Worm (Caenorhabditis elegans) whole organism, midembryonic: ENCODE measurements around the gene drp-1.

Source experiments
- T22C8.4 ChIP-seq: fragments of 200-800 bp; sonication (Bioruptor generic); IDR thresholded peaks from 2 replicates; pipeline ENCODE4 v1.3.6; 2022; ENCODE audit warnings: missing genetic modification characterization, missing compliant biosample characterization
- cog-1 ChIP-seq: sonication (generic microtip); optimal IDR thresholded peaks from 2 replicates; lab custom pipeline; 2016; ENCODE audit warnings: missing genetic modification characterization, missing compliant biosample characterization
- flt-1 ChIP-seq: fragments of 200-800 bp; sonication (Bioruptor generic); IDR thresholded peaks from 2 replicates; pipeline ENCODE4 v1.3.6; 2022; ENCODE audit warnings: missing genetic modification characterization, missing compliant biosample characterization
- klf-2 ChIP-seq: fragments of 200-800 bp; sonication (Bioruptor generic); conservative IDR thresholded peaks from 2 replicates; pipeline ENCODE4 v1.3.6; 2022; ENCODE audit warnings: missing genetic modification reagents, missing genetic modification characterization, missing compliant biosample characterization
- med-1 ChIP-seq: sonication (generic microtip); optimal IDR thresholded peaks from 2 replicates; lab custom pipeline; 2017; ENCODE audit warnings: missing genetic modification characterization, mild to moderate bottlenecking, missing compliant biosample characterization, antibody characterized with exemption, missing genetic modification reagents; ENCODE audit not compliant: insufficient read depth
- ref-1 ChIP-seq: fragments of 200-800 bp; sonication (Bioruptor generic); conservative IDR thresholded peaks from 2 replicates; pipeline ENCODE4 v1.3.6; 2022; ENCODE audit warnings: missing genetic modification reagents, missing genetic modification characterization, missing compliant biosample characterization
- tab-1 ChIP-seq: fragments of 200-800 bp; sonication (Bioruptor generic); IDR thresholded peaks from 2 replicates; pipeline ENCODE4 v1.3.6; 2022; ENCODE audit warnings: missing genetic modification characterization, missing compliant biosample characterization
- ztf-23 ChIP-seq: fragments of 200-800 bp; sonication (Bioruptor generic); IDR thresholded peaks from 2 replicates; pipeline ENCODE4 v1.3.6; 2022; ENCODE audit warnings: missing genetic modification reagents, missing genetic modification characterization, missing compliant biosample characterization
- ztf-29 ChIP-seq: fragments of 200-800 bp; sonication (Bioruptor generic); IDR thresholded peaks from 2 replicates; pipeline ENCODE4 v1.3.6; 2022; ENCODE audit warnings: missing genetic modification reagents, missing genetic modification characterization, missing compliant biosample characterization

Gene drp-1

DNA sequence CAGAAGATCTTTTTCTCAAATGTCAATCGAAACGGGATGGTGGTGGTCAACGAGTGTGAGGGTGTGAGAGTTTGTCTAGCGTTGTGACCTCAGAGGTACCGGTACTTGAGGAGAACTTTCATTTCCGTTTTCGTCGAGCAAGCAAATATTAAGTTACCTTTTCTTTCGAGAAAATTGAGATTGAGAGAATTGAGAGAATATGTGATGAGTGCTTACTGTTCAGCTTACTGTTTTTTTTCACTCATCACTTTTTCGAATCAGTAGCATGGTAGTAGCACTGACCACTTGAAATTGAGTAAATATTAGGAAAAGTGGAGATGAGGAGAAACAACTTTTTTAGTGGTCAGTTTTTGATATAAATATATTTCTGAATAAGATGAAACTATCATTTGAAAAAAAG, 35.7 kb downstream of the drp-1 start, which contains the start of gene T12E12.6:
T12E12.6 (minus strand) TSS at position 101 of the 400 bp plus-strand sequence.
- TF ChIP-seq ztf-23 (GFP tag; lab: Robert Waterston, UW) (no peak), flt-1 (GFP tag; lab: Robert Waterston, UW) (no peak)

DNA sequence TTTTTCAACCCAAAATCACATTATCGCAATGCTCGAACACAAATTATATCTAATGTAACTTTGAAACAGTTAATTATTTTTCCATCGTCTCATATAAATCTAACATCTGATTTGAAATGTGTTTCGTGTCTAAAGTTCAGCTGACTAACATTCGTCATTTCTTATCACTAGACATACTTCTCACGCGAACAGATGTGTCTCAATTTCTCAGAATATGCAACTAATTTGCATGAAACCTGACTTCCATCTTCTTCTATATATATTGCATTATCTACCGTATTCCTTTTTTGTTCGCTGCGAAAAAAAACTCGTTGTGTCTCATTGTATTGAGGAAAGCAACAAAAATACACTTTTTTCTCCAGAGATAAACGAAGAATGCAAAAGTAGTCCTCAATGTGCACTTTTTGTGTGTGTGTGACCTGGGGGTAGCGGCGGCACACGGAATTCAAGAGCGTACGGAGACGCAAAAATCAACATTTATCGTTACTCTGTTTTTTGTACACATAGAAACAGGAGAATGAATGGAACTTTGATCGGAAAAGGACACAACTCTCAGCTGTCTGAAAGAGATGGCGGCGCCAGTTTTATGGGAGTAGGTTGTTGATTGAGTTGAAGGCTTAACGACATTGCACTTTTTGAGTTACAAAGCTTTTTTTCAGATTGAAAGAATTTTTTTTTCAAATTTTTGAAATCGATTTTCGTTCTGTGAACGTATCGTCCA, 42.5 kb downstream of the drp-1 start:
- no peak for TF ChIP-seq ztf-23 (GFP tag; lab: Robert Waterston, UW)
- TF ChIP-seq ref-1 (GFP tag; lab: Robert Waterston, UW): no peak
- no peak for TF ChIP-seq tab-1
- TF ChIP-seq klf-2 (GFP tag; lab: Robert Waterston, UW): no peak
- TF ChIP-seq cog-1: no peak
- no peak for TF ChIP-seq T22C8.4 (GFP tag; lab: Robert Waterston, UW)
- no peak for TF ChIP-seq ztf-29 (GFP tag; lab: Robert Waterston, UW)
- no peak for TF ChIP-seq flt-1 (GFP tag; lab: Robert Waterston, UW)
- TF ChIP-seq med-1 (GFP tag; lab: Kevin White, UChicago): no peak

DNA sequence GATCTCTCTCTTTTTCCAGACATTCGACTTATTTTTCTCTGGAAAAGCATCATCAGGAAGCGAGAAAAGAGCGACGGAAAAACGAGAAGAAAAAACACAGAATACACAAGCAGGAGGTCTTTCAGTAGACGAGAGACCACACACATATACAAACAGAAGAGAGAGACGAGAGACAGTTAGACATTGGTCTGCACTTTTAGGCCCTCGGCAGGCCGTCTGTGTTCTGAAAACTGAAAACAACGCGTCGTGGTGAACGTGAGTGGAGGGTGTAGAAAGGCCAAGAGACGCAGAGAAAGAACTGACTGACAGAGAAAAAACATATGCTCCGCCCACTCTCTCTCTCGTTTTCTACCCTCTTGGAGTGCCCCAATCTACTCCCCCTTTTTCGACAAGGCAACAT, 44.0 kb downstream of the drp-1 start:
- TF ChIP-seq ztf-29 (GFP tag; lab: Robert Waterston, UW) (no peak), med-1 (GFP tag; lab: Kevin White, UChicago) (no peak), tab-1 (no peak), flt-1 (GFP tag; lab: Robert Waterston, UW) (no peak), ztf-23 (GFP tag; lab: Robert Waterston, UW) (no peak), klf-2 (GFP tag; lab: Robert Waterston, UW) (no peak), cog-1 (no peak), ref-1 (GFP tag; lab: Robert Waterston, UW) (no peak), T22C8.4 (GFP tag; lab: Robert Waterston, UW) (no peak)

DNA sequence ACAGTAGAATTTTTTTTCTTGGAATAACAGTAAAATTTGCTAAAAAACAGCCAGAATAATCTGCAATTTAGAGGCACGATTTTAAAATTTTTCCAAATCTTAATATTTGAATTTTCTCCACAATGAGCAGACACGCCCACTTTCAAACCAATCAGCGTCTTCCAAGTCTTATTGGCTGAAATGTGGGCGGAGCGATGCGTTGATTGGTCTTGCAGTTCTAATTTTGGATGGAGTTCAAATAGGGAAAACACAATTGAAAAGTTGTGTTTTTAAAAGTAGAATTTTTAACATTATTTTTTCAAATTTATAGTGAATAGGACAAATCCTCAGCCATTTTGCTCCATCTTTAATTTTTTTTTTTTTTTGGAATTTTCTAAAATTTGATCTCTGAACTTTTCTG, 44.5 kb downstream of the drp-1 start:
- TF ChIP-seq cog-1 (no peak), T22C8.4 (GFP tag; lab: Robert Waterston, UW) (no peak), ztf-23 (GFP tag; lab: Robert Waterston, UW) (no peak), med-1 (GFP tag; lab: Kevin White, UChicago) (no peak), tab-1 (no peak), ref-1 (GFP tag; lab: Robert Waterston, UW) (no peak), klf-2 (GFP tag; lab: Robert Waterston, UW) (no peak), flt-1 (GFP tag; lab: Robert Waterston, UW) (no peak), ztf-29 (GFP tag; lab: Robert Waterston, UW) (no peak)

DNA sequence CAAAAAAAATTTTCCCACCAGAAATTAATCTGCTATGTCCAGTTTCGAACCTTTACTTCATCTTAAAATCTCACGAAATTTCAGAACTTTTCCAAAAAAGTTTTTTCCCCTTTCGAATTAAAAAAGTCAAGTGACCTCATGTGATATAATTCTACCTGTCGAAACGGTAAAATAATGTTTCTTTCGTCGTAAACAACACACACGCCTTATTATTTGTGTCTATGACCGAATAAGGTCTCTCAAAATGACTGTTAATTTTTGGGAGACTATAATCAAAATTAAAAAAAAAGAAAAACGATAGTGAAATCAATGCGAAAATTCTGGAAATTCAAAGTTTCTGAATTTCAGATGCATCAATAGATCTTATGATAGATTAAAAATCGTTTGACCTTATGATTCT, 44.9 kb downstream of the drp-1 start:
- TF ChIP-seq ztf-29 (GFP tag; lab: Robert Waterston, UW): no peak
- TF ChIP-seq ztf-23 (GFP tag; lab: Robert Waterston, UW): no peak
- no peak for TF ChIP-seq med-1 (GFP tag; lab: Kevin White, UChicago)
- no peak for TF ChIP-seq klf-2 (GFP tag; lab: Robert Waterston, UW)
- no peak for TF ChIP-seq flt-1 (GFP tag; lab: Robert Waterston, UW)
- no peak for TF ChIP-seq T22C8.4 (GFP tag; lab: Robert Waterston, UW)
- TF ChIP-seq cog-1: no peak
- no peak for TF ChIP-seq tab-1
- TF ChIP-seq ref-1 (GFP tag; lab: Robert Waterston, UW): no peak

DNA sequence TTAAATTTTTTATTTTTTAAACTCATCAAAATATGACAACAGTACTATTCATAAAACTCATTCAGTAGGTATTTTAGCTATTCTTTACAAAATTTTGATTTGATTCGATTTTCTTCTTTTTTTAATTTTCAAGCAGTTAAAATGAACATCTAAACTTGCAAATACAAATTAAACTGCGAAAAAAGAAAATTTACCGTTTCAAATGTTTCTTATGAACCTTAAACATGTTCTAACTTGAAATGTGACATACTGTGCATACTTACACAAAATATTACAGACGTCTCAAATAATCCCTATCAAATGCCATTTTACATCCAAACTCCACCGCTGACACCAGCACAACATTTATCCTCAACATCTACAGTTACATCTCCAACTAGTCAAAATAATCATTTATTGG, 46.1 kb downstream of the drp-1 start, which contains the start of gene fkh-7:
fkh-7 (plus strand) TSS at position 301 of the 400 bp plus-strand sequence.
- TF ChIP-seq ztf-29 (GFP tag; lab: Robert Waterston, UW) (no peak), flt-1 (GFP tag; lab: Robert Waterston, UW) (no peak), ref-1 (GFP tag; lab: Robert Waterston, UW) (no peak), med-1 (GFP tag; lab: Kevin White, UChicago) (no peak), klf-2 (GFP tag; lab: Robert Waterston, UW) (no peak), T22C8.4 (GFP tag; lab: Robert Waterston, UW) (no peak), tab-1 (no peak), ztf-23 (GFP tag; lab: Robert Waterston, UW) (no peak), cog-1 (no peak)

DNA sequence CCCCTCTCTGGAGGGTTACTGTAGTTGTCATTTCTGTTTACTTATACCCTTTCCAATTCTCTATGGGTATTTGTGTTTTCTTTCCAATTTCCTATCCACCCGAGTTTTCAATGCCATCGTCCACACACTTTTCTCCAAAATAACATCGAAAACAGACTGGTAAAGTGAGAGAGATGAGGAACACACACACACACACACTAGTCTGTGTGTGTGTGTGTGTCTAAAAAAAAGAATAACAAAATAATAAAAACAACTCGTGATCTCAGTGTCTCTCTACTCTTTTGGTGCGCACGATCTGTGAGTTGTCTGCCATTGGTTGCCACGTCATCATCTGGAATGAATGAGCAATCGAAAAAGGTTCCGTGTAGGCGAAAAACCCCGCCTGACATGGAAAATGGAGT, 48.0 kb downstream of the drp-1 start:
- no peak for TF ChIP-seq ref-1 (GFP tag; lab: Robert Waterston, UW)
- no peak for TF ChIP-seq ztf-23 (GFP tag; lab: Robert Waterston, UW)
- no peak for TF ChIP-seq klf-2 (GFP tag; lab: Robert Waterston, UW)
- no peak for TF ChIP-seq cog-1

DNA sequence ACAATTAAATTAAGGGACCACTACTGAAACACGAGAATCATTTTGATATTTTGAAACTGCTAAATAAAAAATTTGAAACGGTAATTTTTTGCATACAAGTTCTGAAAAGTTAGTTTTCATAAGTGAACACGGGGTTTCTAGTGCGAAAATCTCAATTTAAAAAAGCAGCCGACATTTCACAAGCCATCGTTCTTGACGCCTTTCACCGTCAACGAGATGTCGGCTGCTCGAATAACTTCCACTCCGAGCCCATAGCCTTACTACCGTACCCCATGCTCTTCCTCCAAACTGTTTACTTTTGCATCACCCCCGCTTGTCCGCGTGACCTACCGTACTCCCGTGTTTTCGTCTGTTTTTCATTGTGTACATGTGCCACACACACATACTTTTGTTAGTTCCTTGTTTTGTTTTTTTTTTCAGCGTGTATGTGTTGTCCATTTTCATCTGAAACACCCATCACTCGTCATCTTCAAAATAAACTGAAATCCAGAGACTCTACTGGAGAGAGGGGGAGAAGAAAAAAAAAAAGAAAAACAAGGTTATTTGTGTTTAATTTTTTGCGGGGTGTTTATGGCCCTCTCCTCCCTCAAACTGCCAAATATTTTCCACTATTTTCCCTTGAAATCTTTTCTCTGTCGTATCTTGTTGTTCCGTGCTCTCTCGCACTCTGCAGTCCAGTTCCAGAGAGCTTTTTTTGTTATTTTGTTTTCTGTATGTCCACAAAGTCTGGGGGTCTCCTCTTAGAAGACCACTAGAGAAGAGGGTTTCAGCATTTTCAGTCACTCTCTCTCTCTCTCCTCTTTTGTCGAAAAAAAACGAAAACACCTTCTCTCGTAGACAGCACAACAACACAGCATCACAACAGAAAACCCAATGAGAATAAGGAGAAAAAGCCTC, 49.9 kb downstream of the drp-1 start:
- TF ChIP-seq cog-1 (no peak), ref-1 (GFP tag; lab: Robert Waterston, UW) (no peak), klf-2 (GFP tag; lab: Robert Waterston, UW) (no peak), T22C8.4 (GFP tag; lab: Robert Waterston, UW) (no peak), ztf-23 (GFP tag; lab: Robert Waterston, UW) (no peak), ztf-29 (GFP tag; lab: Robert Waterston, UW) (no peak), med-1 (GFP tag; lab: Kevin White, UChicago) (no peak), tab-1 (no peak), flt-1 (GFP tag; lab: Robert Waterston, UW) (no peak)

DNA sequence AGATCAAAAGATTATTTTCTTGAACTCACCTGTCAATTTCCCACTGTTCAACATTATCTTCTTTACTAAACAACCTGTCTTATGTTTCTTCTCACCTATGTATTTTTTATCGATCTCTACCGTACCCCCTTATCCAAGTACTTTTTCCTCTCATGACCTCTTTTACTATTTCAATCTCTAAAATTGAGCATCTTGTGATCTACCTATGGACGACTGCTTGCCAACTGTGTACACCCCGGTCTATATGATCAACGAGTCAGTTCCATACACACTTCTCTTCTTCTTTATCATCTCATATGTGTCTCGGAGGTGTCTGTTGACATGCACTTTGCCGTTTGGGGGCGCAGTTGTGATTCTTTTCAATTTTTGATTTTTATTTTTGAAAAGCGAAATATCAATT, 51.8 kb downstream of the drp-1 start:
- no peak for TF ChIP-seq flt-1 (GFP tag; lab: Robert Waterston, UW)
- TF ChIP-seq tab-1: no peak
- TF ChIP-seq cog-1: no peak
- TF ChIP-seq med-1 (GFP tag; lab: Kevin White, UChicago): no peak
- TF ChIP-seq ref-1 (GFP tag; lab: Robert Waterston, UW): no peak
